Fruit fly (Drosophila melanogaster): ENCODE measurements around the gene CG42266.

The CG42266 gene

dm6 chr2L:16357865-16358264, 17.7 kb upstream of the CG42266 start (continued):
- no peak for TF ChIP-seq fd64A (GFP tag; optimal IDR thresholded peaks at IDR 0.05)
- no peak for TF ChIP-seq Atf6 (GFP tag; IDR thresholded peaks at IDR 0.05)
- TF ChIP-seq Mad (GFP tag; optimal IDR thresholded peaks at IDR 0.05), result no peak
- no peak for TF ChIP-seq GATAe (GFP tag; conservative IDR thresholded peaks at IDR 0.05)
- TF ChIP-seq gem (tag; optimal IDR thresholded peaks at IDR 0.05), result peak; percentile 63
- TF ChIP-seq lbe (GFP tag; optimal IDR thresholded peaks at IDR 0.05), result no peak
- no peak for TF ChIP-seq CG3838 (GFP tag; optimal IDR thresholded peaks at IDR 0.05)
- no peak for TF ChIP-seq CG4617 (GFP tag; optimal IDR thresholded peaks at IDR 0.05; ENCODE audit: borderline replicate concordance)
- TF ChIP-seq CG13424 (tag; optimal IDR thresholded peaks at IDR 0.05), result peak; percentile 35
- TF ChIP-seq Med (GFP tag), result no peak
- no peak for TF ChIP-seq sug (tag; optimal IDR thresholded peaks at IDR 0.05)
- no peak for TF ChIP-seq Chrac-16 (GFP tag; optimal IDR thresholded peaks at IDR 0.05)
- TF ChIP-seq CG8924 (tag; optimal IDR thresholded peaks at IDR 0.05), result peak; percentile 35
- no peak for TF ChIP-seq pum (GFP tag; optimal IDR thresholded peaks at IDR 0.05)
- no peak for TF ChIP-seq hbn (GFP tag; IDR thresholded peaks at IDR 0.05; ENCODE audit: partially characterized antibody)
- 0 out of 2 replicates have a peak, but pooled peaks have one; percentile 22 for TF ChIP-seq CG17328 (GFP tag; IDR thresholded peaks at IDR 0.05)
- TF ChIP-seq ab (GFP tag; optimal IDR thresholded peaks at IDR 0.05), result no peak
- no peak for TF ChIP-seq CG12155 (GFP tag; optimal IDR thresholded peaks at IDR 0.05)
- TF ChIP-seq br (optimal IDR thresholded peaks at IDR 0.05), result no peak
- no peak for TF ChIP-seq CG4707 (GFP tag; optimal IDR thresholded peaks at IDR 0.05)
- TF ChIP-seq D19B (GFP tag; optimal IDR thresholded peaks at IDR 0.05), result no peak
- no peak for TF ChIP-seq slbo (GFP tag; IDR thresholded peaks at IDR 0.05)
- TF ChIP-seq Hand (GFP tag; optimal IDR thresholded peaks at IDR 0.05), result no peak
- TF ChIP-seq dysf (GFP tag; IDR thresholded peaks at IDR 0.05), result no peak
- no peak for TF ChIP-seq CG10565 (GFP tag; optimal IDR thresholded peaks at IDR 0.05)
- peak; percentile 10 for TF ChIP-seq CG4424 (GFP tag; optimal IDR thresholded peaks at IDR 0.05)
- TF ChIP-seq run (tag; optimal IDR thresholded peaks at IDR 0.05), result no peak
- no peak for TF ChIP-seq psq (GFP tag; optimal IDR thresholded peaks at IDR 0.05)
- no peak for TF ChIP-seq CG4854 (GFP tag; optimal IDR thresholded peaks at IDR 0.05)
- TF ChIP-seq gsb (GFP tag; IDR thresholded peaks at IDR 0.05), result no peak
- no peak for TF ChIP-seq shn (GFP tag; optimal IDR thresholded peaks at IDR 0.05)
- no peak for TF ChIP-seq Xbp1 (GFP tag; optimal IDR thresholded peaks at IDR 0.05)
- no peak for TF ChIP-seq CG16779 (GFP tag; IDR thresholded peaks at IDR 0.05)
- no peak for TF ChIP-seq disco-r (GFP tag; optimal IDR thresholded peaks at IDR 0.05)
- TF ChIP-seq dimm (GFP tag; IDR thresholded peaks at IDR 0.05), result no peak
- TF ChIP-seq CG33213 (GFP tag; optimal IDR thresholded peaks at IDR 0.05), result no peak
- no peak for TF ChIP-seq CG34422 (GFP tag; IDR thresholded peaks at IDR 0.05)
- TF ChIP-seq Sin3A (optimal IDR thresholded peaks at IDR 0.05), result no peak
- TF ChIP-seq CG4360 (GFP tag; IDR thresholded peaks at IDR 0.05), result no peak
- no peak for TF ChIP-seq ash1 (GFP tag; optimal IDR thresholded peaks at IDR 0.05)
- TF ChIP-seq ssp (GFP tag; IDR thresholded peaks at IDR 0.05), result no peak
- TF ChIP-seq cwo (GFP tag; optimal IDR thresholded peaks at IDR 0.05), result no peak
- no peak for TF ChIP-seq C15 (GFP tag; IDR thresholded peaks at IDR 0.05)
- no peak for TF ChIP-seq stwl (tag; optimal IDR thresholded peaks at IDR 0.05)
- TF ChIP-seq Antp (GFP tag; optimal IDR thresholded peaks at IDR 0.05), result no peak
- TF ChIP-seq CG6791 (GFP tag; IDR thresholded peaks at IDR 0.05; ENCODE audit: partially characterized antibody), result no peak
- TF ChIP-seq HLH4C (GFP tag; IDR thresholded peaks at IDR 0.05; ENCODE audit: partially characterized antibody), result no peak
- no peak for TF ChIP-seq CG17912 (GFP tag; optimal IDR thresholded peaks at IDR 0.05)
- TF ChIP-seq gsb-n (tag; optimal IDR thresholded peaks at IDR 0.05), result peak; percentile 72
- TF ChIP-seq CG12942 (GFP tag; optimal IDR thresholded peaks at IDR 0.05), result no peak
- no peak for TF ChIP-seq Aef1 (GFP tag; IDR thresholded peaks at IDR 0.05)
- TF ChIP-seq CG3065 (GFP tag; optimal IDR thresholded peaks at IDR 0.05), result no peak
- no peak for TF ChIP-seq CG9876 (GFP tag; optimal IDR thresholded peaks at IDR 0.05)

Measured in whole organism, embryonic.